Worm (Caenorhabditis elegans) whole organism, L3 larva: ENCODE data around the gene gtl-2.

Experiments
- ZK546.5 ChIP-seq: sonication (generic microtip); optimal IDR thresholded peaks from 2 replicates; lab custom pipeline; 2017; ENCODE audit warnings: missing biosample characterization, missing genetic modification characterization
- lin-39 ChIP-seq: fragments of 150-350 bp; optimal IDR thresholded peaks from 2 replicates; lab custom pipeline; 2018; ENCODE audit warnings: missing biosample characterization, missing genetic modification reagents, missing genetic modification characterization
- nfya-1 ChIP-seq: sonication (generic microtip); optimal IDR thresholded peaks from 2 replicates; lab custom pipeline; 2017; ENCODE audit warnings: missing genetic modification characterization, mild to moderate bottlenecking, missing compliant biosample characterization, antibody characterized with exemption, moderate library complexity; ENCODE audit not compliant: insufficient read depth
- sea-2 ChIP-seq: fragments of 150-350 bp; sonication (generic microtip); optimal IDR thresholded peaks from 4 replicates; lab custom pipeline; 2014; ENCODE audit warnings: missing biosample characterization, missing genetic modification reagents, missing genetic modification characterization
- zag-1 ChIP-seq: fragments of 150-350 bp; optimal IDR thresholded peaks from 2 replicates; lab custom pipeline; 2014; ENCODE audit warnings: missing biosample characterization, missing genetic modification characterization
- ztf-11 ChIP-seq: fragments of 150-350 bp; optimal IDR thresholded peaks from 2 replicates; lab custom pipeline; 2014; ENCODE audit warnings: missing biosample characterization, missing genetic modification characterization

- TF ChIP-seq ztf-11 (tag; lab: Kevin White, UChicago) (no peak), zag-1 (no peak), nfya-1 (tag; lab: Kevin White, UChicago) (no peak), lin-39 (tag; lab: Kevin White, UChicago) (no peak), sea-2 (GFP tag; lab: Kevin White, UChicago) (no peak), ZK546.5 (tag; lab: Kevin White, UChicago) (no peak)
Measured at ce11 chrIV:11329269-11329668, 56.0 kb downstream of the gtl-2 start, which contains the start of gene leo-1.
